Worm (Caenorhabditis elegans) whole organism, young adult: ENCODE results near the gene F32E10.8.
A peak's percentile ranks its signal among the peaks of the same experiment; 100 is the strongest.

Source experiments
- B0336.3 ChIP-seq: fragments of 200-800 bp; sonication (Bioruptor generic); IDR thresholded peaks from 2 replicates; pipeline ENCODE4 v1.3.6; 2022; ENCODE audit warnings: missing genetic modification characterization, missing compliant biosample characterization
- ama-1 ChIP-seq, 3 experiments: fragments of 150-350 bp in 1 of 3; sonication (generic microtip) in 2 of 3; optimal IDR thresholded peaks; 2 replicates each; lab custom pipeline; 2014 to 2018; ENCODE audit warnings: missing biosample characterization in 2 of 3, missing genetic modification characterization in 2 of 3, missing genetic modification reagents in 2 of 3
- lir-1 ChIP-seq: fragments of 200-800 bp; sonication (Bioruptor generic); conservative IDR thresholded peaks from 2 replicates; pipeline ENCODE4 v1.3.6; 2022; ENCODE audit warnings: missing genetic modification reagents, missing genetic modification characterization, missing compliant biosample characterization
- tbp1 ChIP-seq: fragments of 200-800 bp; sonication (Bioruptor generic); optimal IDR thresholded peaks from 2 replicates; lab custom pipeline; 2018; ENCODE audit warnings: mild to moderate bottlenecking, missing genetic modification characterization, missing compliant biosample characterization
- zim-3 ChIP-seq: sonication (generic microtip); optimal IDR thresholded peaks from 2 replicates; lab custom pipeline; 2017; ENCODE audit warnings: mild to moderate bottlenecking, missing genetic modification characterization, moderate library complexity, missing compliant biosample characterization
- ztf-18 ChIP-seq: sonication (generic microtip); optimal IDR thresholded peaks from 2 replicates; lab custom pipeline; 2016; ENCODE audit warnings: missing genotype, mild to moderate bottlenecking, missing genetic modification characterization, missing compliant biosample characterization

DNA sequence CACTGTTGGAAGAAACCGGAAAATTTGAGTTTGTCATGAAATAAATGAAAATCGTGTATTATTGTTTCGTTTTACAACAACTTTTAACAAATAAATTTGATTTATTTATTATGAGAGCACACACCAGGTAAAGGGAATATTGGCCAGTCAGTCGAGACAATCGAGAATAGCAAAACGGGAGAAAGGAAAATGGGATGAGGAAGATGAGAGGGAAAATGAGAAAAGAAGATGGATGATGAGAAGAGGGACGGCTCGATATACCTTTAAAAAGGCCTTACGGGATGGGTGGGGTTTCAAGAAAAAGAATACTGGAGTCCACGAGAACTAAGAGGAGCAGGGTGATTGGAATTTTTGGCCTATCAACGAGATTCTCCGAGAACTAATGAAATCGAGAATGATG lies 8.8 kb upstream of the F32E10.8 start:
- TF ChIP-seq tbp1 (no peak), B0336.3 (GFP tag; lab: Robert Waterston, UW) (no peak), ztf-18 (tag; lab: Kevin White, UChicago) (no peak), zim-3 (no peak), ama-1 (optimal IDR thresholded peaks at IDR 0.05; lab: Kevin White, UChicago) (no peak), ama-1 (GFP tag; optimal IDR thresholded peaks at IDR 0.05; lab: Kevin White, UChicago) (peak in 1 of 2 experiments; percentile 22), lir-1 (GFP tag; lab: Robert Waterston, UW) (no peak)
